Worm (Caenorhabditis elegans) whole organism, L4 larva: ENCODE data around the gene T01C8.3.
A peak's percentile ranks its signal among the peaks of the same experiment; 100 is the strongest.

Source experiments
- F10B5.3 ChIP-seq: sonication (generic microtip); optimal IDR thresholded peaks from 2 replicates; lab custom pipeline; 2016; ENCODE audit warnings: mild to moderate bottlenecking, missing genetic modification characterization, missing compliant biosample characterization
- F37D6.2 ChIP-seq: sonication (generic microtip); optimal IDR thresholded peaks from 2 replicates; lab custom pipeline; 2016; ENCODE audit warnings: mild to moderate bottlenecking, missing genetic modification characterization, missing compliant biosample characterization
- F44E2.7 ChIP-seq: fragments of 200-800 bp; sonication (Bioruptor generic); IDR thresholded peaks from 2 replicates; pipeline ENCODE4 v2.1.2; 2022; ENCODE audit warnings: missing genetic modification characterization, missing compliant biosample characterization
- ZK337.2 ChIP-seq: fragments of 200-800 bp; sonication (Bioruptor generic); IDR thresholded peaks from 2 replicates; pipeline ENCODE4 v1.3.6; 2022; ENCODE audit warnings: missing genetic modification reagents, missing genetic modification characterization, missing compliant biosample characterization
- ama-1 ChIP-seq: fragments of 150-350 bp; optimal IDR thresholded peaks from 2 replicates; lab custom pipeline; 2014; ENCODE audit warnings: inconsistent platforms, mixed read lengths
- attf-4 ChIP-seq: sonication (generic microtip); optimal IDR thresholded peaks from 3 replicates; lab custom pipeline; 2017; ENCODE audit warnings: missing biosample characterization, missing genetic modification characterization
- ceh-32 ChIP-seq: sonication (generic microtip); optimal IDR thresholded peaks from 2 replicates; lab custom pipeline; 2016; ENCODE audit warnings: mild to moderate bottlenecking, missing genetic modification characterization, missing compliant biosample characterization; ENCODE audit not compliant: poor library complexity
- ceh-62 ChIP-seq: sonication (generic microtip); optimal IDR thresholded peaks from 2 replicates; lab custom pipeline; 2017; ENCODE audit warnings: missing biosample characterization, missing genetic modification characterization
- ces-1 ChIP-seq: fragments of 150-350 bp; sonication (generic microtip); optimal IDR thresholded peaks from 4 replicates; lab custom pipeline; 2014; ENCODE audit warnings: missing biosample characterization, missing genetic modification reagents, missing genetic modification characterization
- daf-8 ChIP-seq: fragments of 200-800 bp; sonication (Bioruptor generic); IDR thresholded peaks from 2 replicates; pipeline ENCODE4 v1.3.6; 2022; ENCODE audit warnings: missing genetic modification characterization, missing compliant biosample characterization
- dmd-9 ChIP-seq: fragments of 200-800 bp; sonication (Bioruptor generic); IDR thresholded peaks from 2 replicates; pipeline ENCODE4 v1.3.6; 2022; ENCODE audit warnings: missing genetic modification reagents, missing genetic modification characterization, missing compliant biosample characterization
- duxl-1 ChIP-seq: sonication (generic microtip); optimal IDR thresholded peaks from 2 replicates; lab custom pipeline; 2016; ENCODE audit warnings: mild to moderate bottlenecking, missing genetic modification characterization, moderate library complexity, missing compliant biosample characterization; ENCODE audit not compliant: poor library complexity
- hlh-11 ChIP-seq: fragments of 200-800 bp; sonication (Bioruptor generic); optimal IDR thresholded peaks from 2 replicates; lab custom pipeline; 2018; ENCODE audit warnings: mild to moderate bottlenecking, missing genetic modification characterization, missing compliant biosample characterization
- lim-7 ChIP-seq: fragments of 200-800 bp; sonication (Bioruptor generic); IDR thresholded peaks from 2 replicates; pipeline ENCODE4 v1.3.6; 2022; ENCODE audit warnings: missing genetic modification characterization, missing compliant biosample characterization
- lin-13 ChIP-seq: fragments of 150-350 bp; optimal IDR thresholded peaks from 2 replicates; lab custom pipeline; 2014; ENCODE audit warnings: missing biosample characterization, missing genetic modification reagents, missing genetic modification characterization
- lin-39 ChIP-seq: fragments of 150-350 bp; optimal IDR thresholded peaks from 2 replicates; lab custom pipeline; 2014; ENCODE audit warnings: missing biosample characterization, missing genetic modification reagents, missing genetic modification characterization
- lsy-2 ChIP-seq, 2 experiments: fragments of 150-350 bp in 1 of 2; sonication (generic microtip) in 1 of 2; optimal IDR thresholded peaks; 2 replicates each; lab custom pipeline; 2014 to 2017; ENCODE audit warnings: missing biosample characterization in 2 of 2, missing genetic modification characterization in 2 of 2
- mdl-1 ChIP-seq, 2 experiments: fragments of 150-350 bp in 1 of 2; sonication (generic microtip) in 1 of 2; optimal IDR thresholded peaks; 2 replicates each; lab custom pipeline; 2014 to 2017; ENCODE audit warnings: missing biosample characterization in 2 of 2, missing genetic modification characterization in 2 of 2
- mep-1 ChIP-seq: fragments of 150-350 bp; sonication (generic microtip); optimal IDR thresholded peaks from 3 replicates; lab custom pipeline; 2014; ENCODE audit warnings: missing biosample characterization, missing genetic modification characterization
- mes-2 ChIP-seq: sonication (generic microtip); optimal IDR thresholded peaks from 2 replicates; lab custom pipeline; 2016; ENCODE audit warnings: missing genotype, mild to moderate bottlenecking, missing genetic modification characterization, missing compliant biosample characterization; ENCODE audit not compliant: poor library complexity, severe bottlenecking
- mxl-3 ChIP-seq: fragments of 200-800 bp; sonication (Bioruptor generic); optimal IDR thresholded peaks from 2 replicates; lab custom pipeline; 2018; ENCODE audit warnings: mild to moderate bottlenecking, missing genetic modification characterization, missing compliant biosample characterization
- nhr-10 ChIP-seq: fragments of 150-350 bp; optimal IDR thresholded peaks from 2 replicates; lab custom pipeline; 2014; ENCODE audit warnings: missing biosample characterization, missing genetic modification characterization
- nhr-102 ChIP-seq: sonication (generic microtip); optimal IDR thresholded peaks from 2 replicates; lab custom pipeline; 2016; ENCODE audit warnings: mild to moderate bottlenecking, missing genetic modification characterization, moderate library complexity, missing compliant biosample characterization
- nhr-11 ChIP-seq: fragments of 150-350 bp; optimal IDR thresholded peaks from 2 replicates; lab custom pipeline; 2014; ENCODE audit warnings: missing biosample characterization, missing genetic modification characterization
- nhr-111 ChIP-seq: fragments of 200-800 bp; sonication (Bioruptor generic); optimal IDR thresholded peaks from 2 replicates; lab custom pipeline; 2018; ENCODE audit warnings: mild to moderate bottlenecking, missing genetic modification characterization, missing compliant biosample characterization
- nhr-42 ChIP-seq: fragments of 200-800 bp; sonication (Bioruptor generic); IDR thresholded peaks from 2 replicates; pipeline ENCODE4 v1.3.6; 2022; ENCODE audit warnings: missing genetic modification characterization, missing compliant biosample characterization
- nhr-76 ChIP-seq: fragments of 150-350 bp; optimal IDR thresholded peaks from 2 replicates; lab custom pipeline; 2014; ENCODE audit warnings: missing biosample characterization, missing genetic modification characterization
- nhr-77 ChIP-seq: fragments of 150-350 bp; optimal IDR thresholded peaks from 2 replicates; lab custom pipeline; 2014; ENCODE audit warnings: missing biosample characterization, missing genetic modification characterization
- rbr-2 ChIP-seq: sonication (generic microtip); optimal IDR thresholded peaks from 2 replicates; lab custom pipeline; 2016; ENCODE audit warnings: missing genotype, missing genetic modification characterization, missing compliant biosample characterization
- sdz-12 ChIP-seq: fragments of 200-800 bp; sonication (Bioruptor generic); optimal IDR thresholded peaks from 2 replicates; lab custom pipeline; 2018; ENCODE audit warnings: mild to moderate bottlenecking, missing genetic modification characterization, missing compliant biosample characterization
- snpc-1.2 ChIP-seq: fragments of 200-800 bp; sonication (Bioruptor generic); IDR thresholded peaks from 2 replicates; pipeline ENCODE4 v1.3.6; 2022; ENCODE audit warnings: missing genetic modification reagents, missing genetic modification characterization, missing compliant biosample characterization
- spr-1 ChIP-seq: sonication (generic microtip); optimal IDR thresholded peaks from 2 replicates; lab custom pipeline; 2016; ENCODE audit warnings: mild to moderate bottlenecking, missing genetic modification characterization, missing compliant biosample characterization
- spr-3 ChIP-seq: fragments of 200-800 bp; sonication (Bioruptor generic); optimal IDR thresholded peaks from 2 replicates; lab custom pipeline; 2018; ENCODE audit warnings: mild to moderate bottlenecking, missing genetic modification characterization, missing compliant biosample characterization
- tag-97 ChIP-seq: fragments of 200-800 bp; sonication (Bioruptor generic); IDR thresholded peaks from 2 replicates; pipeline ENCODE4 v1.3.6; 2022; ENCODE audit warnings: missing genetic modification characterization, missing compliant biosample characterization
- unc-62 ChIP-seq, 3 experiments: fragments of 150-350 bp in 1 of 3; sonication (generic microtip); optimal IDR thresholded peaks in 2 of 3; peaks in 1 of 3; 1 replicate in 1 of 3; 2 replicates in 2 of 3; lab custom pipeline; 2014 to 2017; ENCODE audit warnings: missing biosample characterization in 3 of 3, missing genetic modification characterization in 3 of 3, missing genetic modification reagents in 3 of 3, missing genotype in 1 of 3
- zip-2 ChIP-seq: fragments of 150-350 bp; optimal IDR thresholded peaks from 2 replicates; lab custom pipeline; 2014; ENCODE audit warnings: missing biosample characterization, missing genetic modification characterization
- ztf-11 ChIP-seq: fragments of 150-350 bp; optimal IDR thresholded peaks from 2 replicates; lab custom pipeline; 2014; ENCODE audit warnings: missing biosample characterization, missing genetic modification characterization

T01C8.3 gene

DNA sequence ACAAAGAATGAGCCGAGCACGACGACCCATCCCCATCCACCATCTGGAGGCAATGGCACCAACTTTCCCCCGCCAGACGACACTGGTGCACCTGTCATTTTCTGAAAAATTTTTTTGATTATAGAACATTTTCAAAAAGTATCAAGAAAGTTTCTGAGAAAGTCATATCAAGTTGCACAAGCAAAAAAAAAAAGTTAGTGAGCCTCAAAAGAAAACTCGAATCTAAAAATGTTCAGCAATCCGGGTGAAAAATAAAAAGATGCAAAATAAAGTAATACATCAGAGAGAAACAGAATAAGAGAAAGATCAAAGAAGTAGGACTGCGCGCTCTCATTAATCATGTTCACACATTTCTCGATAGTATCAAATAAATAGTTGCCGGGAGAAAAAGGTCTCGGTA is 12.6 kb downstream of the T01C8.3 start, which contains the start of gene mct-6:
Gene mct-6 (minus strand): TSS at position 101 of the 400 bp plus-strand sequence.
- no peak for TF ChIP-seq F44E2.7 (GFP tag; lab: Robert Waterston, UW)
- no peak for TF ChIP-seq lsy-2 (tag; optimal IDR thresholded peaks at IDR 0.05; lab: Kevin White, UChicago)
- TF ChIP-seq nhr-102 (tag; lab: Kevin White, UChicago): no peak
- TF ChIP-seq nhr-42 (GFP tag; lab: Robert Waterston, UW): no peak
- TF ChIP-seq mep-1 (tag; lab: Kevin White, UChicago): no peak
- no peak for TF ChIP-seq lim-7 (GFP tag; lab: Robert Waterston, UW)
- no peak for TF ChIP-seq F10B5.3
- TF ChIP-seq ama-1: no peak
- no peak for TF ChIP-seq duxl-1 (tag; lab: Kevin White, UChicago)
- TF ChIP-seq nhr-10 (tag; lab: Kevin White, UChicago): no peak
- TF ChIP-seq ZK337.2: no peak
- no peak for TF ChIP-seq mes-2 (tag; lab: Kevin White, UChicago)
- TF ChIP-seq nhr-111 (GFP tag; lab: Kevin White, UChicago): no peak

DNA sequence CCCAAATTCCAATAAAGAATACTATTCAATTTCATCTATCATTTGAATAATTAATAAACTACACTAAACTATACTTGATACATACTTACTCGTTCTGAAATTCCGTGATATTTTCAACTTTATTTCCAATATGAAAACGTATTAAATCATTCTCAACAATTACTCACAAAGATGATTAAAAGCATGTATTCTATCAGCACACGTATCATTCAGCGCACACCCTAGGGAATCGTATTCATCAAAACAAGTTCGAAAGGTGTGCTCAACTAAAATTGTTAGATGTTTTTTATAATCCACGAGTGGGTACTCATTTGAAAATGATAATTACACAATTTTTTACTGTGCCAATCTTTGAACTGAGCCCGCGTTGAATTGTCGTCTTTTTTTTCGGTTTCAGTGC is 20.5 kb downstream of the T01C8.3 start, which contains the start of gene C10E2.1:
Gene C10E2.1 (plus strand): TSS at position 301 of the 400 bp plus-strand sequence.
- TF ChIP-seq F37D6.2 (tag; lab: Kevin White, UChicago) (no peak), spr-3 (GFP tag; lab: Kevin White, UChicago) (no peak), snpc-1.2 (GFP tag; lab: Robert Waterston, UW) (no peak), nhr-11 (tag; lab: Kevin White, UChicago) (no peak), duxl-1 (tag; lab: Kevin White, UChicago) (no peak), attf-4 (no peak)

DNA sequence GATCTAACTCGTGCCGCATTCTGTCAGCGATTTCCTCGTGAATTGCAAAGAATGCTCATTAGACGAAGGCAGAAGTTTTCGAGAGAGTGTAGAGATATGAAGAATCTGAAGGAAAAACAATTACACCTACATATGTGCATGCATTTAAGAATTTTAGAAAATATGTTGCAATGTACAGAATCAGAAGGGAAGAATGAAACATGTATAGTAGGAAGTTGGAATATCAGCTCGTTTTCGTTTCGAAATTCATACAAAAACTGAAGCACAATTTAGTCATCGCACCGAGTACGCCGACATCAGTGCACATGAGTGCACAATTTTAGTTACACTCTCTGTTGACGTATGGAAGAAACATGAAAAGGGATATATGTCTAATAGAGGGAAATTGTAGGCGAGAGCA is 28.5 kb downstream of the T01C8.3 start, which contains the start of gene C10E2.5:
Gene C10E2.5 (minus strand): TSS at position 101 of the 400 bp plus-strand sequence.
- no peak for TF ChIP-seq lin-13 (GFP tag; lab: Kevin White, UChicago)
- no peak for TF ChIP-seq spr-1 (tag; lab: Kevin White, UChicago)
- TF ChIP-seq lsy-2 (tag; optimal IDR thresholded peaks at IDR 0.05; lab: Kevin White, UChicago): no peak
- TF ChIP-seq dmd-9 (GFP tag; lab: Robert Waterston, UW): no peak
- no peak for TF ChIP-seq hlh-11 (tag; lab: Kevin White, UChicago)
- TF ChIP-seq sdz-12: no peak
- no peak for TF ChIP-seq ceh-32 (tag; lab: Kevin White, UChicago)
- TF ChIP-seq ama-1: no peak
- TF ChIP-seq nhr-76: no peak
- TF ChIP-seq rbr-2 (tag; lab: Kevin White, UChicago): no peak
- TF ChIP-seq, all 104 proteins: peak for 0

DNA sequence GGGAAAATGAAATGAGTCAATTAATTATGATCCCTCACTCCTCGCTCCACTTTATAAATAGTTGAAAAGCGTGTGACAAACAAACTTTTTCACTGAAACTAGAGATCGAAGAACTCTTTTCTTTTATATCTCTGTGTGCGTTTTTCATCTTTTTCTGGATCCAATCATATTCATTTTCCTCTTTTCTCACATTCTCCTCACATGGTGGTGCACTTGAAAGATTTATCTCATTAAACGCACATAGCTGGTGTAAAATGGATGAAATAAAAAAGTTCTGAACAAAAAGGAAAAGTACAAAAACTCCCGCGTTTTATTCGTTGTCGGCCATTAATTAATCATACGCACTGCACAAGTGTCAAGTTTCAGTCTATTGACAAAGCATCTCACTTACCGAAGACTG is 30.8 kb downstream of the T01C8.3 start:
- no peak for TF ChIP-seq ztf-11
- peak in 1 of 2 experiments; percentile 92 for TF ChIP-seq unc-62 (GFP tag; optimal IDR thresholded peaks at IDR 0.05 in 1 of 2; lab: Kevin White, UChicago)
- TF ChIP-seq unc-62 (tag; optimal IDR thresholded peaks at IDR 0.05; lab: Kevin White, UChicago): no peak
- TF ChIP-seq mdl-1 (tag; optimal IDR thresholded peaks at IDR 0.05; lab: Kevin White, UChicago): no peak

DNA sequence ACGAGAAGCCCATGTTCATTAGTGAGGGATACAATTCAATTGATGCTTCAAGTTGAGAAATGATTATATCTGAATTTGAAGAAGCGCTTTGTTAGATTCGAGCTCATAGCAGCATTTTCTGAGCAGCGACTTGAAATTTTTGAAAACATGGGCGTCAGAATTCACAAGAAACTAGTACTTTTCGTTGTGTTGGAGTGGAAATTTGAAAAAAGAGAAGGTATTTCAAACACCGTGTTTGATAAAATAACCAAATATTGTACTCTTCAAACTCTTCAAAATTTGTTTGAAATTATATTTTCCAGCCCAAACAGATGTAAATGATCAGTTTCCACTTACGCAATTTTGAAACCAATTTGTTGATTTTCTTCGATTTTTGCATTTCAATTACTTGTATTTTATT is 38.1 kb downstream of the T01C8.3 start, which contains the start of gene C10E2.2:
Gene C10E2.2 (plus strand): TSS at position 301 of the 400 bp plus-strand sequence.
- TF ChIP-seq lin-39 (tag; lab: Kevin White, UChicago) (no peak), unc-62 (GFP tag; optimal IDR thresholded peaks at IDR 0.05 in 1 of 2; lab: Kevin White, UChicago) (no peak), unc-62 (tag; optimal IDR thresholded peaks at IDR 0.05; lab: Kevin White, UChicago) (no peak), nhr-111 (GFP tag; lab: Kevin White, UChicago) (no peak), zip-2 (tag; lab: Kevin White, UChicago) (no peak), nhr-77 (no peak), ces-1 (GFP tag; lab: Kevin White, UChicago) (no peak), mxl-3 (GFP tag; lab: Kevin White, UChicago) (no peak), nhr-11 (tag; lab: Kevin White, UChicago) (no peak), daf-8 (GFP tag; lab: Robert Waterston, UW) (no peak), rbr-2 (tag; lab: Kevin White, UChicago) (no peak), tag-97 (no peak), ceh-62 (tag; lab: Kevin White, UChicago) (no peak), attf-4 (no peak)
